Worm (Caenorhabditis elegans) whole organism, L2 larva: Measurements from ENCODE around the gene ncx-3.

Experiments
- C34F6.9 ChIP-seq: fragments of 150-350 bp; optimal IDR thresholded peaks from 2 replicates; lab custom pipeline; 2014; ENCODE audit warnings: missing biosample characterization, missing genetic modification characterization
- F13H6.1 ChIP-seq: sonication (generic microtip); optimal IDR thresholded peaks from 2 replicates; lab custom pipeline; 2016; ENCODE audit warnings: missing genetic modification characterization, missing compliant biosample characterization
- alr-1 ChIP-seq: fragments of 150-350 bp; optimal IDR thresholded peaks from 2 replicates; lab custom pipeline; 2014; ENCODE audit warnings: missing biosample characterization, missing genetic modification characterization
- ama-1 ChIP-seq: fragments of 150-350 bp; optimal IDR thresholded peaks from 2 replicates; lab custom pipeline; 2018; ENCODE audit warnings: inconsistent platforms
- ceh-82 ChIP-seq: fragments of 150-350 bp; optimal IDR thresholded peaks from 2 replicates; lab custom pipeline; 2014; ENCODE audit warnings: missing biosample characterization, missing genetic modification characterization
- dmd-4 ChIP-seq: sonication (generic microtip); optimal IDR thresholded peaks from 2 replicates; lab custom pipeline; 2017; ENCODE audit warnings: missing biosample characterization, missing genetic modification characterization
- mdl-1 ChIP-seq, 2 experiments: fragments of 150-350 bp in 1 of 2; sonication (generic microtip) in 1 of 2; optimal IDR thresholded peaks; 2 replicates each; lab custom pipeline; 2017; ENCODE audit warnings: missing biosample characterization in 2 of 2, missing genetic modification characterization in 2 of 2
- nhr-12 ChIP-seq: fragments of 150-350 bp; optimal IDR thresholded peaks from 2 replicates; lab custom pipeline; 2014; ENCODE audit warnings: missing biosample characterization, missing genetic modification characterization
- nhr-23 ChIP-seq: fragments of 150-350 bp; optimal IDR thresholded peaks from 2 replicates; lab custom pipeline; 2014; ENCODE audit warnings: missing biosample characterization, missing genetic modification reagents, missing genetic modification characterization
- nhr-237 ChIP-seq: fragments of 150-350 bp; optimal IDR thresholded peaks from 2 replicates; lab custom pipeline; 2014; ENCODE audit warnings: missing biosample characterization, missing genetic modification characterization
- nhr-77 ChIP-seq: fragments of 150-350 bp; optimal IDR thresholded peaks from 2 replicates; lab custom pipeline; 2014; ENCODE audit warnings: missing biosample characterization, missing genetic modification characterization
- sma-3 ChIP-seq: sonication (generic microtip); optimal IDR thresholded peaks from 2 replicates; lab custom pipeline; 2016; ENCODE audit warnings: missing genetic modification reagents, missing genetic modification characterization, missing compliant biosample characterization
- ztf-1 ChIP-seq: fragments of 200-800 bp; sonication (Bioruptor generic); conservative IDR thresholded peaks from 2 replicates; pipeline ENCODE4 v1.3.6; 2022; ENCODE audit warnings: missing genetic modification characterization, missing compliant biosample characterization

ncx-3 gene

DNA sequence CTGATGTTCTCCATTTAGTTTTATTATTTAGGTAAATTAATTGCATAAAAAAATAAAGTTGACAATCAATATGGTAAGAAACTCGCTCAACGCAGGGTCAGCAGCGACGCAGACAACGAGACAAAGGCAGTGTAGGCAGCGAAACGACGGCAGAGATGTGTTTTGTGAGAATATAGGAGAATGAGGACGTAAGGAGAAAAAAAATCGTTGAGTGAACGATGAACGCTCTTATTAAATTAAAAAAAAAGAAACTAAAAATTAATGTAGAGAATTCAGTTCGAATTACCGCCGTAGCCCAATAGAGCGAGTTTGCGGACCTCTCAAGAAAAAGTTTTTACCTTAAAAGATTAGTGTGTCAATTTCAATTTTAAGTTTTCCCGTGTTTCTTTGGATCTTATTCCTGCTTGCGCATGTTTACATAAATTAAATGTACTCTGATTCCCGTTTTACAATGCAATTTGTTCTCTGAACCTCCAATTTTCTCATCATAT, 51.7 kb downstream of the ncx-3 start, which contains the start of gene T25B9.8:
Gene T25B9.8, minus strand, starts transcription at position 51 of the 491 bp plus-strand sequence.
- peak; percentile 0 for TF ChIP-seq C34F6.9 (tag; lab: Kevin White, UChicago)
- TF ChIP-seq nhr-23 (tag; lab: Kevin White, UChicago) = no peak
- no peak for TF ChIP-seq dmd-4 (tag; lab: Kevin White, UChicago)

DNA sequence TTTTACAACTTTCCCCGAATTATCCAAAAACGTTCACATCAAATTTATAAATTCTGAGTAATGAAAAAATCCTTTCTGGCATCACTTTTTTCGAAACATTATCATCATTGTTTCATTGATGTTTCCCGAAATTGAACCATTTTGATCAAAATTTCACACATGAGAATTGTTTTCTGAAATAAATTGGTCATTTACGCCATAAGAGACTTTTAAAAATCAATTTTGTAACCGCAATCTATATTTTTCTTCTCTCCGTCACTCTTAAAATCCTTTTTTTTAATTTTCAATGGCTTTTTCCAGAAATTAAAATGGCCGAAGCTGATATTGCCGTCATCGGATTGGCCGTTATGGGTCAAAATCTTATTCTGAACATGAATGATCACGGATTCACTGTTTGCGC, 52.9 kb downstream of the ncx-3 start, which contains the start of gene T25B9.9:
Gene T25B9.9, plus strand, starts transcription at position 301 of the 400 bp plus-strand sequence.
- TF ChIP-seq ama-1 (lab: Kevin White, UChicago) = no peak
- no peak for TF ChIP-seq nhr-237 (tag; lab: Kevin White, UChicago)
- no peak for TF ChIP-seq alr-1 (tag; lab: Kevin White, UChicago)

DNA sequence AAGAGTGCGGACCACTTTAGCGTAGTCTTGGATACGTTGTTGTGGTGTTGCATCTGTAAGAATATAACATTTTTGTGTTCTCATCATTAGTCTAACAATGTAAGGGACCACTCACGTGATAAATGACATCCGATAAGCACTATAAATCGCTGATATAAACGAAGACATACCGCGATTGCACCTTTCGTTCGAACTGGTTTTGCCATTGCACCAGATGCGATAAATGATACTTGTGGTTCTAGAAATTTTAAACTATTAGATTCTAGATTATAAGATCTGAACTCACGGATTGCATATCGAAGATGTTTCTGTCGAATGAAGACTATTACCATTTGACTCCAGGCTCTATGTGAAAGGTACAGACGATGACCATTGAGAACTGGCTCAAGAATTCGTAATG, 54.8 kb downstream of the ncx-3 start:
- TF ChIP-seq ceh-82 (tag; lab: Kevin White, UChicago) (no peak), nhr-12 (tag; lab: Kevin White, UChicago) (no peak), nhr-77 (tag; lab: Kevin White, UChicago) (no peak), ztf-1 (GFP tag; lab: Robert Waterston, UW) (no peak), mdl-1 (tag; optimal IDR thresholded peaks at IDR 0.05; lab: Kevin White, UChicago) (no peak), ama-1 (lab: Kevin White, UChicago) (no peak), sma-3 (no peak), F13H6.1 (no peak)
